Worm (Caenorhabditis elegans) whole organism, L2 larva: ENCODE results near the gene F13B6.2.

ENCODE experiments used
- F13H6.1 ChIP-seq: sonication (generic microtip); optimal IDR thresholded peaks from 2 replicates; lab custom pipeline; 2016; ENCODE audit warnings: missing genetic modification characterization, missing compliant biosample characterization
- R02D3.7 ChIP-seq: fragments of 150-350 bp; optimal IDR thresholded peaks from 2 replicates; lab custom pipeline; 2014; ENCODE audit warnings: missing biosample characterization, missing genetic modification characterization
- Y55F3AM.14 ChIP-seq: fragments of 200-800 bp; sonication (Bioruptor generic); optimal IDR thresholded peaks from 2 replicates; lab custom pipeline; 2018; ENCODE audit warnings: mild to moderate bottlenecking, missing genetic modification characterization, missing compliant biosample characterization
- alr-1 ChIP-seq: fragments of 150-350 bp; optimal IDR thresholded peaks from 2 replicates; lab custom pipeline; 2014; ENCODE audit warnings: missing biosample characterization, missing genetic modification characterization
- ama-1 ChIP-seq: fragments of 150-350 bp; optimal IDR thresholded peaks from 2 replicates; lab custom pipeline; 2018; ENCODE audit warnings: inconsistent platforms
- blmp-1 ChIP-seq: sonication (generic microtip); optimal IDR thresholded peaks from 2 replicates; lab custom pipeline; 2017; ENCODE audit warnings: missing genetic modification characterization, mild to moderate bottlenecking, missing compliant biosample characterization, antibody characterized with exemption, moderate library complexity; ENCODE audit not compliant: insufficient read depth
- ceh-16 ChIP-seq: fragments of 150-350 bp; optimal IDR thresholded peaks from 2 replicates; lab custom pipeline; 2014; ENCODE audit warnings: missing biosample characterization, missing genetic modification characterization
- ceh-82 ChIP-seq: fragments of 150-350 bp; optimal IDR thresholded peaks from 2 replicates; lab custom pipeline; 2014; ENCODE audit warnings: missing biosample characterization, missing genetic modification characterization
- crh-2 ChIP-seq: sonication (generic microtip); optimal IDR thresholded peaks from 2 replicates; lab custom pipeline; 2017; ENCODE audit warnings: missing biosample characterization, missing genetic modification characterization
- dmd-4 ChIP-seq: sonication (generic microtip); optimal IDR thresholded peaks from 2 replicates; lab custom pipeline; 2017; ENCODE audit warnings: missing biosample characterization, missing genetic modification characterization
- egl-27 ChIP-seq: sonication (generic microtip); optimal IDR thresholded peaks from 3 replicates; lab custom pipeline; 2017; ENCODE audit warnings: missing biosample characterization, missing genetic modification reagents, missing genetic modification characterization
- elt-1 ChIP-seq: fragments of 150-350 bp; optimal IDR thresholded peaks from 2 replicates; lab custom pipeline; 2014; ENCODE audit warnings: missing biosample characterization, missing genetic modification characterization
- fos-1 ChIP-seq: fragments of 150-350 bp; optimal IDR thresholded peaks from 2 replicates; lab custom pipeline; 2014; ENCODE audit warnings: missing biosample characterization, missing genetic modification characterization
- gmeb-1 ChIP-seq: fragments of 150-350 bp; optimal IDR thresholded peaks from 2 replicates; lab custom pipeline; 2014; ENCODE audit warnings: missing biosample characterization, missing genetic modification characterization
- lin-11 ChIP-seq: fragments of 150-350 bp; sonication (generic microtip); optimal IDR thresholded peaks from 2 replicates; lab custom pipeline; 2014; ENCODE audit warnings: missing biosample characterization, missing genetic modification characterization, inconsistent platforms, mixed read lengths
- lin-39 ChIP-seq: fragments of 150-350 bp; optimal IDR thresholded peaks from 2 replicates; lab custom pipeline; 2014; ENCODE audit warnings: missing biosample characterization, missing genetic modification reagents, missing genetic modification characterization
- lsy-2 ChIP-seq, 2 experiments: fragments of 150-350 bp in 1 of 2; sonication (generic microtip) in 1 of 2; optimal IDR thresholded peaks; 2 replicates each; lab custom pipeline; 2014 to 2017; ENCODE audit warnings: missing biosample characterization in 2 of 2, missing genetic modification characterization in 2 of 2
- mab-5 ChIP-seq: fragments of 150-350 bp; optimal IDR thresholded peaks from 2 replicates; lab custom pipeline; 2014; ENCODE audit warnings: missing biosample characterization, missing genetic modification characterization
- mdl-1 ChIP-seq, 2 experiments: fragments of 150-350 bp in 1 of 2; sonication (generic microtip) in 1 of 2; optimal IDR thresholded peaks; 2 replicates each; lab custom pipeline; 2017; ENCODE audit warnings: missing biosample characterization in 2 of 2, missing genetic modification characterization in 2 of 2
- nhr-10 ChIP-seq: sonication (generic microtip); optimal IDR thresholded peaks from 2 replicates; lab custom pipeline; 2017; ENCODE audit warnings: missing biosample characterization, missing genetic modification characterization
- nhr-11 ChIP-seq: fragments of 150-350 bp; optimal IDR thresholded peaks from 2 replicates; lab custom pipeline; 2014; ENCODE audit warnings: missing biosample characterization, missing genetic modification characterization
- nhr-12 ChIP-seq: fragments of 150-350 bp; optimal IDR thresholded peaks from 2 replicates; lab custom pipeline; 2014; ENCODE audit warnings: missing biosample characterization, missing genetic modification characterization
- nhr-21 ChIP-seq: fragments of 150-350 bp; optimal IDR thresholded peaks from 2 replicates; lab custom pipeline; 2014; ENCODE audit warnings: missing biosample characterization, missing genetic modification characterization
- nhr-23 ChIP-seq: fragments of 150-350 bp; optimal IDR thresholded peaks from 2 replicates; lab custom pipeline; 2014; ENCODE audit warnings: missing biosample characterization, missing genetic modification reagents, missing genetic modification characterization
- nhr-237 ChIP-seq: fragments of 150-350 bp; optimal IDR thresholded peaks from 2 replicates; lab custom pipeline; 2014; ENCODE audit warnings: missing biosample characterization, missing genetic modification characterization
- nhr-25 ChIP-seq: fragments of 150-350 bp; sonication (generic microtip); optimal IDR thresholded peaks from 3 replicates; lab custom pipeline; 2014; ENCODE audit warnings: missing biosample characterization, missing genetic modification characterization
- nhr-6 ChIP-seq: fragments of 150-350 bp; optimal IDR thresholded peaks from 2 replicates; lab custom pipeline; 2014; ENCODE audit warnings: missing biosample characterization, missing genetic modification characterization
- nhr-77 ChIP-seq: fragments of 150-350 bp; optimal IDR thresholded peaks from 2 replicates; lab custom pipeline; 2014; ENCODE audit warnings: missing biosample characterization, missing genetic modification characterization
- peb-1 ChIP-seq: fragments of 150-350 bp; optimal IDR thresholded peaks from 2 replicates; lab custom pipeline; 2014; ENCODE audit warnings: missing biosample characterization, missing genetic modification characterization
- skn-1 ChIP-seq: sonication (generic microtip); optimal IDR thresholded peaks from 2 replicates; lab custom pipeline; 2017; ENCODE audit warnings: missing biosample characterization, missing genetic modification characterization
- unc-55 ChIP-seq: fragments of 150-350 bp; sonication (generic microtip); optimal IDR thresholded peaks from 3 replicates; lab custom pipeline; 2014; ENCODE audit warnings: missing biosample characterization, missing genetic modification reagents, missing genetic modification characterization
- unc-62 ChIP-seq: fragments of 150-350 bp; optimal IDR thresholded peaks from 2 replicates; lab custom pipeline; 2014; ENCODE audit warnings: missing biosample characterization, missing genetic modification reagents, missing genetic modification characterization
- zag-1 ChIP-seq: fragments of 150-350 bp; optimal IDR thresholded peaks from 2 replicates; lab custom pipeline; 2014; ENCODE audit warnings: missing biosample characterization, missing genetic modification characterization
- ztf-1 ChIP-seq: fragments of 200-800 bp; sonication (Bioruptor generic); conservative IDR thresholded peaks from 2 replicates; pipeline ENCODE4 v1.3.6; 2022; ENCODE audit warnings: missing genetic modification characterization, missing compliant biosample characterization
- ztf-11 ChIP-seq: sonication (generic microtip); optimal IDR thresholded peaks from 2 replicates; lab custom pipeline; 2017; ENCODE audit warnings: missing biosample characterization, missing genetic modification characterization

The F13B6.2 gene

ce11 chrIV:7418818-7419217 is 41.3 kb downstream of the F13B6.2 start, which contains the start of gene B0496.6:
Gene B0496.6, plus strand, starts transcription at chrIV:7419118.
- no peak for TF ChIP-seq alr-1
- no peak for TF ChIP-seq R02D3.7 (tag; lab: Kevin White, UChicago)
- TF ChIP-seq nhr-6 (tag; lab: Kevin White, UChicago) = no peak
- no peak for TF ChIP-seq gmeb-1 (tag; lab: Kevin White, UChicago)
- no peak for TF ChIP-seq unc-62
- no peak for TF ChIP-seq lsy-2 (tag; optimal IDR thresholded peaks at IDR 0.05; lab: Kevin White, UChicago)
- no peak for TF ChIP-seq nhr-10
- no peak for TF ChIP-seq unc-55 (GFP tag; lab: Kevin White, UChicago)
- no peak for TF ChIP-seq ztf-1 (GFP tag; lab: Robert Waterston, UW)
- TF ChIP-seq Y55F3AM.14 = no peak
- TF ChIP-seq crh-2 = no peak
- TF ChIP-seq lin-39 (tag; lab: Kevin White, UChicago) = no peak
- no peak for TF ChIP-seq egl-27
- TF ChIP-seq zag-1 (tag; lab: Kevin White, UChicago) = no peak
- TF ChIP-seq nhr-77 (tag; lab: Kevin White, UChicago) = no peak
- no peak for TF ChIP-seq fos-1
- TF ChIP-seq peb-1 = no peak
- no peak for TF ChIP-seq ama-1 (lab: Kevin White, UChicago)
- TF ChIP-seq elt-1 (tag; lab: Kevin White, UChicago) = no peak

- TF ChIP-seq unc-55 (GFP tag; lab: Kevin White, UChicago) (peak; percentile 48), nhr-25 (no peak), mab-5 (tag; lab: Kevin White, UChicago) (no peak)
Measured at ce11 chrIV:7414163-7414562, 46.0 kb downstream of the F13B6.2 start.

DNA sequence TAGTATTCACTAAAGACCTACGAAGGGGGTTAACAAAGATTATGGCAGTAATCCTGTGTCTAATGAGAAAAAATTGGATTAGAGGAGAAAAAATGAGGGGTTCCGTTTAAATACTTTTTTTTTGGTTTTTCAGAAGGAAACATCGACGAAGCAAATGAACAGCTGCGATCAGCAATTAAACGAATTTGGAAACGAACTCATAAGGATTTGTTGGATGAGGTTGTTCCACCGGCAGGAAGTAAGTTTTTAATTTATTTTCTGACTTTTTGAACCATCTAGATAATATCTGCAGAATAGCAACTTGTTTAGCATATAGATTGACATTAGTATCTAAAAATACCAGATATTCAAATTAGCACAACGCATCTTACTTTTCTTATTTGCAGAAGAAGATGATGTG is 46.6 kb downstream of the F13B6.2 start:
- TF ChIP-seq dmd-4 (no peak), blmp-1 (tag; lab: Kevin White, UChicago) (no peak), skn-1 (no peak), mab-5 (tag; lab: Kevin White, UChicago) (no peak), mdl-1 (tag; optimal IDR thresholded peaks at IDR 0.05; lab: Kevin White, UChicago) (no peak), nhr-12 (no peak), nhr-237 (tag; lab: Kevin White, UChicago) (no peak), lin-11 (tag; lab: Kevin White, UChicago) (no peak), nhr-11 (no peak), nhr-23 (tag; lab: Kevin White, UChicago) (no peak), nhr-21 (tag; lab: Kevin White, UChicago) (no peak), ceh-16 (no peak), ztf-11 (tag; lab: Kevin White, UChicago) (no peak), elt-1 (tag; lab: Kevin White, UChicago) (no peak), unc-62 (no peak), F13H6.1 (tag; lab: Kevin White, UChicago) (no peak), R02D3.7 (tag; lab: Kevin White, UChicago) (no peak), lsy-2 (tag; optimal IDR thresholded peaks at IDR 0.05; lab: Kevin White, UChicago) (no peak), ceh-82 (tag; lab: Kevin White, UChicago) (no peak)
- TF ChIP-seq, all 48 proteins: peak for 0
